Worm (Caenorhabditis elegans): ENCODE data around the gene srx-64.
A peak's percentile ranks its signal among the peaks of the same experiment; 100 is the strongest.

The srx-64 gene

ce11 chrV:3922547-3922946, 6.7 kb upstream of the srx-64 start:
- TF ChIP-seq lin-39 (tag; optimal IDR thresholded peaks at IDR 0.05) (no peak), snpc-4 (tag; optimal IDR thresholded peaks at IDR 0.05) (no peak), unc-55 (GFP tag; optimal IDR thresholded peaks at IDR 0.05) (no peak), ama-1 (optimal IDR thresholded peaks at IDR 0.05) (no peak), sma-3 (GFP tag; optimal IDR thresholded peaks at IDR 0.05) (no peak), peb-1 (tag; optimal IDR thresholded peaks at IDR 0.05) (no peak), nhr-25 (tag; optimal IDR thresholded peaks at IDR 0.05) (no peak), egl-27 (tag; optimal IDR thresholded peaks at IDR 0.05) (no peak), C34F6.9 (tag; optimal IDR thresholded peaks at IDR 0.05) (no peak), skn-1 (tag; optimal IDR thresholded peaks at IDR 0.05) (no peak)

- no peak for TF ChIP-seq ceh-16 (tag; optimal IDR thresholded peaks at IDR 0.05)
- TF ChIP-seq lin-13 (GFP tag; optimal IDR thresholded peaks at IDR 0.05): no peak
- no peak for TF ChIP-seq mdl-1 (tag; optimal IDR thresholded peaks at IDR 0.05)
- no peak for TF ChIP-seq C34F6.9 (tag; optimal IDR thresholded peaks at IDR 0.05)
- no peak for TF ChIP-seq dmd-4 (tag; optimal IDR thresholded peaks at IDR 0.05)
- no peak for TF ChIP-seq nhr-129 (tag; optimal IDR thresholded peaks at IDR 0.05)
- TF ChIP-seq R02D3.7 (tag; optimal IDR thresholded peaks at IDR 0.05): no peak
- TF ChIP-seq ZK546.5 (tag; optimal IDR thresholded peaks at IDR 0.05): no peak
- TF ChIP-seq mab-5 (tag; optimal IDR thresholded peaks at IDR 0.05): no peak
- TF ChIP-seq nhr-6 (tag; optimal IDR thresholded peaks at IDR 0.05): no peak
- no peak for TF ChIP-seq ceh-82 (tag; optimal IDR thresholded peaks at IDR 0.05)
- TF ChIP-seq ama-1 (optimal IDR thresholded peaks at IDR 0.05): no peak
- no peak for TF ChIP-seq alr-1 (tag; optimal IDR thresholded peaks at IDR 0.05)
- TF ChIP-seq lsy-2 (tag; optimal IDR thresholded peaks at IDR 0.05): no peak
- no peak for TF ChIP-seq sma-9 (GFP tag; optimal IDR thresholded peaks at IDR 0.05)
- TF ChIP-seq sma-9 (tag; optimal IDR thresholded peaks at IDR 0.05): no peak
- no peak for TF ChIP-seq mbf-1 (tag; optimal IDR thresholded peaks at IDR 0.05)
- no peak for TF ChIP-seq aly-2 (tag; optimal IDR thresholded peaks at IDR 0.05)
- TF ChIP-seq unc-39 (tag; optimal IDR thresholded peaks at IDR 0.05): no peak
- no peak for TF ChIP-seq blmp-1 (tag; optimal IDR thresholded peaks at IDR 0.05; ENCODE audit: insufficient read depth)
- TF ChIP-seq peb-1 (tag; optimal IDR thresholded peaks at IDR 0.05): no peak
Observed at ce11 chrV:3927522-3927921, 1.7 kb upstream of the srx-64 start.

- TF ChIP-seq snpc-4 (tag; optimal IDR thresholded peaks at IDR 0.05): no peak
- no peak for TF ChIP-seq skn-1 (tag; optimal IDR thresholded peaks at IDR 0.05)
- TF ChIP-seq peb-1 (tag; optimal IDR thresholded peaks at IDR 0.05): no peak
- no peak for TF ChIP-seq nhr-237 (tag; optimal IDR thresholded peaks at IDR 0.05)
- no peak for TF ChIP-seq dmd-4 (tag; optimal IDR thresholded peaks at IDR 0.05)
- TF ChIP-seq egl-27 (tag; optimal IDR thresholded peaks at IDR 0.05): no peak
- TF ChIP-seq Y55F3AM.14 (GFP tag; optimal IDR thresholded peaks at IDR 0.05): no peak
Observed at ce11 chrV:3931326-3931725, 2.1 kb downstream of the srx-64 start, which contains the start of gene srx-63. Gene srx-63 (plus strand): TSS chrV:3931626.

ce11 chrV:3935892-3936478, 6.8 kb downstream of the srx-64 start, which contains the start of gene cyp-35A5:
Gene cyp-35A5 (plus strand): TSS chrV:3936326.
- TF ChIP-seq fos-1 (tag; optimal IDR thresholded peaks at IDR 0.05) (peak; percentile 7), unc-55 (GFP tag; optimal IDR thresholded peaks at IDR 0.05) (no peak), sem-4 (tag; optimal IDR thresholded peaks at IDR 0.05) (no peak), ztf-4 (tag; optimal IDR thresholded peaks at IDR 0.05) (no peak), ZK546.5 (tag; optimal IDR thresholded peaks at IDR 0.05) (no peak)

ce11 chrV:3938789-3939188, 9.6 kb downstream of the srx-64 start, which contains the start of gene cyp-35B1:
Gene cyp-35B1 (plus strand): TSS chrV:3939032.
- TF ChIP-seq aly-2 (tag; optimal IDR thresholded peaks at IDR 0.05) (no peak), crh-2 (tag; optimal IDR thresholded peaks at IDR 0.05) (no peak), zag-1 (tag; optimal IDR thresholded peaks at IDR 0.05) (no peak), skn-1 (tag; optimal IDR thresholded peaks at IDR 0.05) (no peak), sma-3 (GFP tag; optimal IDR thresholded peaks at IDR 0.05) (no peak), unc-55 (GFP tag; optimal IDR thresholded peaks at IDR 0.05) (no peak), nhr-129 (tag; optimal IDR thresholded peaks at IDR 0.05) (no peak), ztf-1 (GFP tag; conservative IDR thresholded peaks at IDR 0.05) (no peak), nhr-12 (tag; optimal IDR thresholded peaks at IDR 0.05) (no peak)
